Worm (Caenorhabditis elegans): Measurements from ENCODE around the gene R148.5.

Gene R148.5

DNA sequence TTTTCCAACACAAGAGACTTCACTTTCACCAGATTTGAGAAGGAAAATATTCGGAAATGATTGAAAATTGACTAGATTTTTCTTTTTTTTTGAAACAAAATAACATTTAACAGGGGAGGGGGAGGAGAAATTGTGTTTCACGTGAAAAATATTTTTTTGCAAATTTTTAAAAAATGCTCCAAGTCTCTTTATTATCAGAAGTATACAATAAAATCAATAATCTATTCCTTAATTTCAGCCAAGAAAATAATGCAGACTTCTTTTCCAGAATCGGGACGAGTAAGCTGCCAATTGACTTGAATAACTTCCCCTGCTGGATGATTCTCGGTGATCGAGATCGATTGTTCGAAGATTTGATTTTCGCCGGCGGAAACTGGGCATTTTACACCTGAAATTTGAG lies 32.9 kb downstream of the R148.5 start, which contains the start of gene R148.7:
TSS of gene R148.7 (minus strand) at position 101 of the 400 bp plus-strand sequence.
- TF ChIP-seq tab-1 (GFP tag; IDR thresholded peaks at IDR 0.05) (no peak), cog-1 (tag; optimal IDR thresholded peaks at IDR 0.05) (no peak), ztf-29 (GFP tag; IDR thresholded peaks at IDR 0.05) (no peak), ref-1 (GFP tag; conservative IDR thresholded peaks at IDR 0.05) (no peak), flt-1 (GFP tag; IDR thresholded peaks at IDR 0.05) (no peak), ztf-23 (GFP tag; IDR thresholded peaks at IDR 0.05) (no peak)

DNA sequence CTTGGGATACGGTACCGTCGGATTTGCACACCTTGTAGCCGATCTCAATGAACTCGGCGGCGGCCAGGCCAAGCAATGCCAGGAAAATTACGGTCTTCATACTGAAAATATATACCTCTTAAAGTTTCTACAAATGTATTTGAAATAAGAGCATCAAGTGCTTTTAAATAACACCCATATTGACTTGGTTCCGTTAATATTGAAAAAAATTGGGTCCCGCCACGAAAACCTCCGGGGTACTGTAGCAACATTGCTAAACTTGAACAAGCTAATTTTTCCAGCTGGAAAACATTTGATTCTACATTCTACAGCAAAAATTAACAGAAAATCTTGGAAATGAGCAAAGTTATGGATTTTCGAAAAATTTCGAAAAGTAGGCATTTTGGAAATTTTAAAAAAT lies 34.0 kb downstream of the R148.5 start, which contains the start of gene heh-1:
TSS of gene heh-1 (minus strand) at position 101 of the 400 bp plus-strand sequence.
- TF ChIP-seq flt-1 (GFP tag; IDR thresholded peaks at IDR 0.05): no peak
- TF ChIP-seq med-1 (GFP tag; optimal IDR thresholded peaks at IDR 0.05; ENCODE audit: insufficient read depth): no peak
- no peak for TF ChIP-seq ztf-29 (GFP tag; IDR thresholded peaks at IDR 0.05)
- TF ChIP-seq tab-1 (GFP tag; IDR thresholded peaks at IDR 0.05): no peak
- TF ChIP-seq cog-1 (tag; optimal IDR thresholded peaks at IDR 0.05): no peak
- no peak for TF ChIP-seq ref-1 (GFP tag; conservative IDR thresholded peaks at IDR 0.05)
- no peak for TF ChIP-seq ztf-23 (GFP tag; IDR thresholded peaks at IDR 0.05)
- TF ChIP-seq klf-2 (GFP tag; conservative IDR thresholded peaks at IDR 0.05): no peak
- TF ChIP-seq T22C8.4 (GFP tag; IDR thresholded peaks at IDR 0.05): no peak

DNA sequence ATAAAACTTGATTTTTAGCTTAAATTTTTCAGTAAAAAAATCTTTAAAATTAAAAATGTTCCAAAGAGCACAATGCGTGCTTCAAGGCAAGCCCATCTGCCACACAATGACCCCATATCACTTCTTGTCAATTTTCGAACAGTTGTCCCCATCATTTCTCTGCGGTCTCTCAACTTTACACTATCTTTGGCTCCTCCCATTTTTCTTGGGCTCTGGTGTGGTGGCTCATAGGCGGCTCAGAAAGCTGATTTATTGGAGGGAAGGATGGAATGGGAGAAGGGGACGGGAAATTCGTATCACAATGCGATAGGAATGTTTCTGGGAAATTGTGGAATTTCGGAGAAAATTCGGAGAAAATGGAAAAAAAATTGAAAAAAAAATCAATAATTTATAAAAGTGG lies 35.1 kb downstream of the R148.5 start:
- TF ChIP-seq flt-1 (GFP tag; IDR thresholded peaks at IDR 0.05) (0 out of 2 replicates have a peak, but pooled peaks have one; percentile 25), ztf-29 (GFP tag; IDR thresholded peaks at IDR 0.05) (no peak), T22C8.4 (GFP tag; IDR thresholded peaks at IDR 0.05) (no peak), cog-1 (tag; optimal IDR thresholded peaks at IDR 0.05) (no peak), klf-2 (GFP tag; conservative IDR thresholded peaks at IDR 0.05) (no peak), tab-1 (GFP tag; IDR thresholded peaks at IDR 0.05) (no peak)

DNA sequence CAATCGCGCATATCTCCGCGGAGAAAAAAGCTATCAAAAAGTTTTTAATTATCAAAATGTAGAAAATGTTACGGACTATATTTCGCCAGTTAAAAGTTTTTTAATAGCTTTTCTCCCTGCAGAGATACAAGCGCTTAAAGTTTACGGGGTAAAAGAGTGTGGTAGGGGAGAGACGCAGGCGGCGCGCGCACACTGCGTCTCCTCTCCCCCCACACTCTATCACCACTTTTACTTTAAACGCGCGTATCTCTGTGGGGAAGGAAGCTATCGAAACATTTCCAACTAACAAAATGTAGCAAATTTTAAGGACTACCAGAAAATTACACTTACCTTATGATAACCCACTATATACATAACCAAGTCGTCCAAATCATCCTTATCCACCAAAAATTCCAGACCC lies 38.1 kb downstream of the R148.5 start:
- TF ChIP-seq ref-1 (GFP tag; conservative IDR thresholded peaks at IDR 0.05) (no peak), T22C8.4 (GFP tag; IDR thresholded peaks at IDR 0.05) (no peak), ztf-23 (GFP tag; IDR thresholded peaks at IDR 0.05) (no peak), med-1 (GFP tag; optimal IDR thresholded peaks at IDR 0.05; ENCODE audit: insufficient read depth) (no peak), klf-2 (GFP tag; conservative IDR thresholded peaks at IDR 0.05) (no peak), ztf-29 (GFP tag; IDR thresholded peaks at IDR 0.05) (no peak), tab-1 (GFP tag; IDR thresholded peaks at IDR 0.05) (no peak), cog-1 (tag; optimal IDR thresholded peaks at IDR 0.05) (no peak), flt-1 (GFP tag; IDR thresholded peaks at IDR 0.05) (no peak)

DNA sequence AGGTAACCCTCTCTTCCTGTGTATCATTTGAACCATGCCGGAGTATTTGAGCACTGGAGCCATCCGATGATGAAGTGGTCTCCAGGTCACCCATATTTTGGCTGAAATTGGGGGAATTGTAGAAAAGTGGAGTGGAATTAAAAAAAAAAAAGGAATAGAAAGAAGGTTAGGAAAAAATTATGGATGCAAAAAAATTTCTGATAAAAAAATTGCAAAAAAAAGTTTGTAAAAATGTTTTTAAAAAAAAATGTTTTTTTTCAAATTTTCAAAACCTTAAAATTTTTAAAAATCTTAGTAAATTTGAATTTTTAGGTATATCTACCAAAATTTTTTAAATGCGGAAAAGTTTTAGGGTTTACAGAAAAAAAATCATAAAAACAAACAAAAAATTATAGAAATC lies 53.6 kb downstream of the R148.5 start, which contains the start of gene frm-8:
TSS of gene frm-8 (minus strand) at position 101 of the 400 bp plus-strand sequence.
- TF ChIP-seq tab-1 (GFP tag; IDR thresholded peaks at IDR 0.05): no peak
- no peak for TF ChIP-seq ref-1 (GFP tag; conservative IDR thresholded peaks at IDR 0.05)
- no peak for TF ChIP-seq flt-1 (GFP tag; IDR thresholded peaks at IDR 0.05)
- no peak for TF ChIP-seq ztf-29 (GFP tag; IDR thresholded peaks at IDR 0.05)
- TF ChIP-seq klf-2 (GFP tag; conservative IDR thresholded peaks at IDR 0.05): no peak
- TF ChIP-seq med-1 (GFP tag; optimal IDR thresholded peaks at IDR 0.05; ENCODE audit: insufficient read depth): no peak
- TF ChIP-seq cog-1 (tag; optimal IDR thresholded peaks at IDR 0.05): no peak
- no peak for TF ChIP-seq ztf-23 (GFP tag; IDR thresholded peaks at IDR 0.05)
- no peak for TF ChIP-seq T22C8.4 (GFP tag; IDR thresholded peaks at IDR 0.05)

DNA sequence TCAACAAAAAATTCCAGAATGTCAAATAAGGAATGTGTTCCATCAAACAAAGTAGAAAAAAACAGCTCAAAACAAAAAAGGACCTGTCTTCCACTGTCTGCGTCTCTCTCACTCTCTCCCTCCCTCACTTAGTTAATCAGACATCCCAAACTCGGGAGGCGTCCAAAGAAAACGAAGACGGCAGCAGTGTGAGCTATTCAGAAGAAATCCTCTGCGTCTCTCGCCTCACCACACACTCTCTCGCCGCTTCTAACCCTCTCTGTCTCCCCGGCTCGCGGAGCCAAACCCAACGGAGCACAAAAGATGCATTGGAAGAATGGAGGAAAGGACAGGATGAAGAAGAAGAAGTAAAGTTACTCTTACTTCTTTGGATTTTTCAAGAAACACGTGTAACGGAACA lies 54.8 kb downstream of the R148.5 start:
- TF ChIP-seq ztf-29 (GFP tag; IDR thresholded peaks at IDR 0.05) (no peak), ztf-23 (GFP tag; IDR thresholded peaks at IDR 0.05) (no peak)

Data from whole organism, midembryonic.